Fruit fly (Drosophila melanogaster): ENCODE measurements around the gene CG4238.

The CG4238 gene

dm6 chr2L:1987434-1988191 lies 22.0 kb upstream of the CG4238 start, which contains the start of gene Got2 (continued):
- TF ChIP-seq Hr78 (GFP tag; optimal IDR thresholded peaks at IDR 0.05) (peak in 1 of 2 experiments; percentile 83), Rx (GFP tag; IDR thresholded peaks at IDR 0.05) (no peak), CoRest (tag; optimal IDR thresholded peaks at IDR 0.05) (peak; percentile 39), trh (GFP tag; optimal IDR thresholded peaks at IDR 0.05) (no peak), knrl (GFP tag; IDR thresholded peaks at IDR 0.05; ENCODE audit: partially characterized antibody) (peak; percentile 85), onecut (GFP tag; IDR thresholded peaks at IDR 0.05) (no peak), Chrac-16 (GFP tag; optimal IDR thresholded peaks at IDR 0.05) (no peak), Oaz (GFP tag; IDR thresholded peaks at IDR 0.05) (no peak), ato (GFP tag; IDR thresholded peaks at IDR 0.05; ENCODE audit: partially characterized antibody) (peak; percentile 75), vfl (GFP tag; optimal IDR thresholded peaks at IDR 0.05) (peak; percentile 5), lilli (GFP tag; optimal IDR thresholded peaks at IDR 0.05) (no peak), ewg (GFP tag; optimal IDR thresholded peaks at IDR 0.05) (peak; percentile 57), CG12769 (tag; optimal IDR thresholded peaks at IDR 0.05) (peak; percentile 15), repo (GFP tag; optimal IDR thresholded peaks at IDR 0.05) (no peak), BEAF-32 (GFP tag; optimal IDR thresholded peaks at IDR 0.05) (peak; percentile 80), Sry-β (GFP tag; optimal IDR thresholded peaks at IDR 0.05) (peak; percentile 91), CG10431 (GFP tag; optimal IDR thresholded peaks at IDR 0.05) (no peak), ab (GFP tag; optimal IDR thresholded peaks at IDR 0.05) (no peak), crp (GFP tag; optimal IDR thresholded peaks at IDR 0.05) (peak in 1 of 2 experiments; percentile 63), esg (GFP tag; conservative IDR thresholded peaks at IDR 0.05) (no peak), Oli (tag; optimal IDR thresholded peaks at IDR 0.05) (peak; percentile 31), lmd (GFP tag; IDR thresholded peaks at IDR 0.05) (peak; percentile 25; the same call in 1 of the 2 replicates), CG8089 (GFP tag; optimal IDR thresholded peaks at IDR 0.05) (no peak), hbn (GFP tag; IDR thresholded peaks at IDR 0.05; ENCODE audit: partially characterized antibody) (peak; percentile 79), Sox102F (GFP tag; optimal IDR thresholded peaks at IDR 0.05) (peak; percentile 49), slp2 (GFP tag; optimal IDR thresholded peaks at IDR 0.05) (no peak), Opbp (GFP tag; IDR thresholded peaks at IDR 0.05; ENCODE audit: partially characterized antibody) (peak; percentile 78), CG42726 (GFP tag; IDR thresholded peaks at IDR 0.05; ENCODE audit: partially characterized antibody) (peak; percentile 78), Hand (GFP tag; optimal IDR thresholded peaks at IDR 0.05) (no peak), lbe (GFP tag; optimal IDR thresholded peaks at IDR 0.05) (no peak), CG2712 (tag; optimal IDR thresholded peaks at IDR 0.05) (no peak), Scr (GFP tag; IDR thresholded peaks at IDR 0.05; ENCODE audit: partially characterized antibody) (peak; percentile 84), dysf (GFP tag; IDR thresholded peaks at IDR 0.05) (peak; percentile 22; the same call in 1 of the 3 replicates), CG6791 (GFP tag; IDR thresholded peaks at IDR 0.05; ENCODE audit: partially characterized antibody) (peak; percentile 68; the same call in 2 of the 3 replicates), Doc3 (GFP tag; IDR thresholded peaks at IDR 0.05; ENCODE audit: partially characterized antibody) (peak; percentile 79), HLH4C (GFP tag; IDR thresholded peaks at IDR 0.05; ENCODE audit: partially characterized antibody) (peak; percentile 78), CG2116 (GFP tag; optimal IDR thresholded peaks at IDR 0.05) (peak; percentile 37), nmo (GFP tag; optimal IDR thresholded peaks at IDR 0.05) (peak; percentile 17), ash1 (GFP tag; optimal IDR thresholded peaks at IDR 0.05) (no peak), CG31441 (GFP tag; IDR thresholded peaks at IDR 0.05) (0 out of 2 replicates have a peak, but pooled peaks have one; percentile 34), CG6854 (GFP tag; optimal IDR thresholded peaks at IDR 0.05) (peak; percentile 13), Mrtf (GFP tag; IDR thresholded peaks at IDR 0.05) (no peak), lab (GFP tag; optimal IDR thresholded peaks at IDR 0.05) (peak; percentile 34), CG18599 (GFP tag; optimal IDR thresholded peaks at IDR 0.05) (peak; percentile 43), Blimp-1 (GFP tag; optimal IDR thresholded peaks at IDR 0.05) (peak; percentile 26), mld (GFP tag; IDR thresholded peaks at IDR 0.05; ENCODE audit: partially characterized antibody) (peak; percentile 70; the same call in 1 of the 3 replicates)
